Fruit fly (Drosophila melanogaster) whole organism, embryonic: Measurements from ENCODE around the gene CG10211.
A peak's percentile ranks its signal among the peaks of the same experiment; 100 is the strongest.

Experiments
- Abd-B ChIP-seq: fragments of 200-800 bp; sonication (Bioruptor generic); optimal IDR thresholded peaks from 2 replicates; lab custom pipeline; 2018; ENCODE audit warnings: missing biosample characterization, mild to moderate bottlenecking, missing genetic modification characterization, moderate library complexity
- Adf1 ChIP-seq: fragments of 200-800 bp; sonication (Bioruptor generic); IDR thresholded peaks from 2 replicates; pipeline ENCODE4 v1.3.6; 2022; ENCODE audit warnings: missing biosample characterization, missing genetic modification characterization
- Aef1 ChIP-seq: fragments of 200-800 bp; sonication (Bioruptor generic); IDR thresholded peaks from 3 replicates; pipeline ENCODE4 v1.3.6; 2022; ENCODE audit warnings: missing biosample characterization, missing genetic modification characterization
- BEAF-32 ChIP-seq: fragments of 200-800 bp; sonication (Bioruptor generic); optimal IDR thresholded peaks from 3 replicates; lab custom pipeline; 2017; ENCODE audit warnings: missing biosample characterization, missing genetic modification characterization, mild to moderate bottlenecking, moderate library complexity, missing genetic modification reagents
- Bgb ChIP-seq: fragments of 200-800 bp; sonication (Bioruptor generic); IDR thresholded peaks from 2 replicates; pipeline ENCODE4 v1.3.6; 2022; ENCODE audit warnings: missing biosample characterization, missing genetic modification characterization; ENCODE audit not compliant: partially characterized antibody
- CG10321 ChIP-seq: fragments of 200-800 bp; sonication (Bioruptor generic); IDR thresholded peaks from 2 replicates; pipeline ENCODE4 v1.3.6; 2022; ENCODE audit warnings: missing biosample characterization, missing genetic modification characterization
- CG10543 ChIP-seq: fragments of 200-800 bp; sonication (Bioruptor generic); optimal IDR thresholded peaks from 3 replicates; lab custom pipeline; 2017; ENCODE audit warnings: missing biosample characterization, mild to moderate bottlenecking, missing genetic modification characterization, moderate library complexity
- CG12155 ChIP-seq: fragments of 200-800 bp; sonication (Bioruptor generic); optimal IDR thresholded peaks from 3 replicates; lab custom pipeline; 2016; ENCODE audit warnings: missing biosample characterization, missing genetic modification characterization
- CG12942 ChIP-seq: fragments of 200-800 bp; sonication (Bioruptor generic); optimal IDR thresholded peaks from 3 replicates; lab custom pipeline; 2016; ENCODE audit warnings: missing biosample characterization, missing genetic modification characterization
- CG13424 ChIP-seq: fragments of 200-800 bp; sonication (Bioruptor generic); optimal IDR thresholded peaks from 2 replicates; lab custom pipeline; 2019; ENCODE audit warnings: missing biosample characterization, mild to moderate bottlenecking, missing genetic modification characterization, moderate library complexity
- CG14710 ChIP-seq: fragments of 200-800 bp; sonication (Bioruptor generic); optimal IDR thresholded peaks from 3 replicates; lab custom pipeline; 2019; ENCODE audit warnings: missing biosample characterization, mild to moderate bottlenecking, missing genetic modification characterization, moderate library complexity
- CG17385 ChIP-seq: fragments of 200-800 bp; sonication (Bioruptor generic); optimal IDR thresholded peaks from 3 replicates; lab custom pipeline; 2018; ENCODE audit warnings: missing biosample characterization, mild to moderate bottlenecking, missing genetic modification characterization
- CG17612 ChIP-seq: fragments of 200-800 bp; sonication (Bioruptor generic); IDR thresholded peaks from 2 replicates; pipeline ENCODE4 v1.3.6; 2022; ENCODE audit warnings: missing biosample characterization, missing genetic modification characterization
- CG18262 ChIP-seq: fragments of 200-800 bp; optimal IDR thresholded peaks from 3 replicates; lab custom pipeline; 2019; ENCODE audit warnings: missing biosample characterization, mild to moderate bottlenecking, missing genetic modification characterization, moderate library complexity
- CG18599 ChIP-seq: fragments of 200-800 bp; sonication (Bioruptor generic); optimal IDR thresholded peaks from 3 replicates; lab custom pipeline; 2017; ENCODE audit warnings: missing biosample characterization, missing genetic modification characterization, mild to moderate bottlenecking, moderate library complexity, missing genetic modification reagents
- CG32772 ChIP-seq: fragments of 200-800 bp; sonication (Bioruptor generic); IDR thresholded peaks from 2 replicates; pipeline ENCODE4 v1.3.6; 2022; ENCODE audit warnings: missing biosample characterization, missing genetic modification characterization
- CG3995 ChIP-seq: fragments of 200-800 bp; sonication (Bioruptor generic); optimal IDR thresholded peaks from 3 replicates; lab custom pipeline; 2016; ENCODE audit warnings: missing biosample characterization, missing genetic modification characterization
- CG7271 ChIP-seq: fragments of 200-800 bp; sonication (Bioruptor generic); optimal IDR thresholded peaks from 2 replicates; lab custom pipeline; 2018; ENCODE audit warnings: missing biosample characterization, mild to moderate bottlenecking, missing genetic modification characterization, moderate library complexity
- CG7357 ChIP-seq: fragments of 200-800 bp; sonication (Bioruptor generic); IDR thresholded peaks from 3 replicates; pipeline ENCODE4 v1.3.6; 2022; ENCODE audit warnings: missing biosample characterization, missing genetic modification characterization
- CG7987 ChIP-seq: fragments of 200-800 bp; sonication (Bioruptor generic); optimal IDR thresholded peaks from 2 replicates; lab custom pipeline; 2018; ENCODE audit warnings: missing biosample characterization, mild to moderate bottlenecking, missing genetic modification characterization, moderate library complexity
- CG8359 ChIP-seq: fragments of 200-800 bp; sonication (Bioruptor generic); optimal IDR thresholded peaks from 2 replicates; lab custom pipeline; 2017; ENCODE audit warnings: missing biosample characterization, mild to moderate bottlenecking, missing genetic modification characterization, borderline replicate concordance
- D19B ChIP-seq: fragments of 200-800 bp; sonication (Bioruptor generic); optimal IDR thresholded peaks from 2 replicates; lab custom pipeline; 2017; ENCODE audit warnings: missing biosample characterization, mild to moderate bottlenecking, missing genetic modification characterization
- Dad ChIP-seq: fragments of 200-800 bp; sonication (Bioruptor generic); optimal IDR thresholded peaks from 3 replicates; lab custom pipeline; 2016; ENCODE audit warnings: missing biosample characterization, missing genetic modification characterization
- E2f2 ChIP-seq: fragments of 200-800 bp; sonication (Bioruptor generic); IDR thresholded peaks from 2 replicates; pipeline ENCODE4 v1.3.6; 2022; ENCODE audit warnings: missing biosample characterization, missing genetic modification characterization
- Ets97D ChIP-seq: fragments of 200-800 bp; sonication (Bioruptor generic); optimal IDR thresholded peaks from 3 replicates; lab custom pipeline; 2016; ENCODE audit warnings: missing biosample characterization, missing genetic modification characterization
- MESR4 ChIP-seq: fragments of 200-800 bp; sonication (Bioruptor generic); optimal IDR thresholded peaks from 2 replicates; lab custom pipeline; 2018; ENCODE audit warnings: missing biosample characterization, mild to moderate bottlenecking, missing genetic modification characterization, moderate library complexity
- Med ChIP-seq: fragments of 200-800 bp; sonication (Bioruptor generic); peaks from one replicate; lab custom pipeline; 2016; ENCODE audit warnings: missing biosample characterization, missing genetic modification characterization, mild to moderate bottlenecking, inconsistent platforms, moderate library complexity
- Meics ChIP-seq: fragments of 200-800 bp; sonication (Bioruptor generic); optimal IDR thresholded peaks from 2 replicates; lab custom pipeline; 2017; ENCODE audit warnings: missing biosample characterization, mild to moderate bottlenecking, missing genetic modification characterization
- Oaz ChIP-seq: fragments of 200-800 bp; sonication (Bioruptor generic); IDR thresholded peaks from 2 replicates; pipeline ENCODE4 v1.3.6; 2022; ENCODE audit warnings: missing biosample characterization, missing genetic modification characterization
- Rfx ChIP-seq: fragments of 200-800 bp; sonication (Bioruptor generic); IDR thresholded peaks from 2 replicates; pipeline ENCODE4 v1.3.6; 2022; ENCODE audit warnings: missing biosample characterization, missing genetic modification characterization
- Sox102F ChIP-seq: fragments of 200-800 bp; sonication (Bioruptor generic); optimal IDR thresholded peaks from 2 replicates; lab custom pipeline; 2018; ENCODE audit warnings: missing biosample characterization, mild to moderate bottlenecking, missing genetic modification characterization, moderate library complexity
- Ssrp ChIP-seq: fragments of 200-800 bp; sonication (Bioruptor generic); optimal IDR thresholded peaks from 2 replicates; lab custom pipeline; 2018; ENCODE audit warnings: missing biosample characterization, mild to moderate bottlenecking, missing genetic modification characterization, moderate library complexity
- Stat92E ChIP-seq, 3 experiments: fragments of >200 bp in 2 of 3; fragments of 200-800 bp in 1 of 3; sonication (Bioruptor generic) in 1 of 3; optimal IDR thresholded peaks; 2 replicates each; lab custom pipeline; 2017 to 2019; ENCODE audit warnings: missing biosample characterization in 3 of 3, missing genetic modification characterization in 3 of 3, mild to moderate bottlenecking in 1 of 3, moderate library complexity in 1 of 3
- Tbp ChIP-seq: fragments of >200 bp; optimal IDR thresholded peaks from 2 replicates; lab custom pipeline; 2018; ENCODE audit warnings: missing biosample characterization, missing genetic modification characterization
- ac ChIP-seq: fragments of 200-800 bp; sonication (Bioruptor generic); optimal IDR thresholded peaks from 3 replicates; lab custom pipeline; 2017; ENCODE audit warnings: missing biosample characterization, mild to moderate bottlenecking, missing genetic modification characterization
- chif ChIP-seq, 2 experiments: fragments of 200-800 bp; sonication (Bioruptor generic); optimal IDR thresholded peaks; 3 replicates each; lab custom pipeline; 2016; ENCODE audit warnings: missing biosample characterization in 2 of 2, missing genetic modification characterization in 2 of 2
- ci ChIP-seq: fragments of 200-800 bp; sonication (Bioruptor generic); IDR thresholded peaks from 3 replicates; pipeline ENCODE4 v1.3.6; 2022; ENCODE audit warnings: missing biosample characterization, missing genetic modification characterization
- dimm ChIP-seq: fragments of 200-800 bp; sonication (Bioruptor generic); IDR thresholded peaks from 2 replicates; pipeline ENCODE4 v1.3.6; 2022; ENCODE audit warnings: missing biosample characterization, missing genetic modification characterization
- dm ChIP-seq: fragments of 200-800 bp; sonication (Bioruptor generic); optimal IDR thresholded peaks from 3 replicates; lab custom pipeline; 2016; ENCODE audit warnings: missing biosample characterization, missing genetic modification characterization
- fd102C ChIP-seq: fragments of 200-800 bp; sonication (Bioruptor generic); optimal IDR thresholded peaks from 2 replicates; lab custom pipeline; 2018; ENCODE audit warnings: missing biosample characterization, mild to moderate bottlenecking, missing genetic modification characterization, moderate library complexity
- gcm2 ChIP-seq: fragments of 200-800 bp; sonication (Bioruptor generic); optimal IDR thresholded peaks from 2 replicates; lab custom pipeline; 2016; ENCODE audit warnings: missing biosample characterization, missing genetic modification characterization
- hkb ChIP-seq, 2 experiments: fragments of 200-800 bp in 1 of 2; fragments of >200 bp in 1 of 2; sonication (Bioruptor generic) in 1 of 2; IDR thresholded peaks in 1 of 2; optimal IDR thresholded peaks in 1 of 2; 2 replicates each; pipeline versions ENCODE4 v1.3.6 to Lab custom; 2017 to 2022; ENCODE audit warnings: missing biosample characterization in 1 of 2, missing genetic modification characterization in 1 of 2
- knrl ChIP-seq: fragments of 200-800 bp; sonication (Bioruptor generic); IDR thresholded peaks from 3 replicates; pipeline ENCODE4 v1.3.6; 2022; ENCODE audit warnings: missing biosample characterization, missing genetic modification characterization; ENCODE audit not compliant: partially characterized antibody
- psq ChIP-seq: fragments of 200-800 bp; sonication (Bioruptor generic); optimal IDR thresholded peaks from 2 replicates; lab custom pipeline; 2017; ENCODE audit warnings: missing biosample characterization, missing genetic modification characterization
- sd ChIP-seq: fragments of 200-800 bp; sonication (Bioruptor generic); optimal IDR thresholded peaks from 3 replicates; lab custom pipeline; 2018; ENCODE audit warnings: missing biosample characterization, mild to moderate bottlenecking, missing genetic modification characterization, moderate library complexity
- sens-2 ChIP-seq: fragments of 200-800 bp; sonication (Bioruptor generic); IDR thresholded peaks from 2 replicates; pipeline ENCODE4 v1.3.6; 2022; ENCODE audit warnings: missing biosample characterization, missing genetic modification characterization
- tio ChIP-seq: fragments of 200-800 bp; sonication (Bioruptor generic); optimal IDR thresholded peaks from 2 replicates; lab custom pipeline; 2017; ENCODE audit warnings: missing biosample characterization, missing genetic modification characterization, inconsistent platforms
- toy ChIP-seq: fragments of 200-800 bp; sonication (Bioruptor generic); IDR thresholded peaks from 2 replicates; pipeline ENCODE4 v1.3.6; 2022; ENCODE audit warnings: missing biosample characterization, missing genetic modification characterization
- zen ChIP-seq: fragments of 200-800 bp; sonication (Bioruptor generic); optimal IDR thresholded peaks from 3 replicates; lab custom pipeline; 2018; ENCODE audit warnings: missing biosample characterization, mild to moderate bottlenecking, missing genetic modification characterization, moderate library complexity

Gene CG10211

DNA sequence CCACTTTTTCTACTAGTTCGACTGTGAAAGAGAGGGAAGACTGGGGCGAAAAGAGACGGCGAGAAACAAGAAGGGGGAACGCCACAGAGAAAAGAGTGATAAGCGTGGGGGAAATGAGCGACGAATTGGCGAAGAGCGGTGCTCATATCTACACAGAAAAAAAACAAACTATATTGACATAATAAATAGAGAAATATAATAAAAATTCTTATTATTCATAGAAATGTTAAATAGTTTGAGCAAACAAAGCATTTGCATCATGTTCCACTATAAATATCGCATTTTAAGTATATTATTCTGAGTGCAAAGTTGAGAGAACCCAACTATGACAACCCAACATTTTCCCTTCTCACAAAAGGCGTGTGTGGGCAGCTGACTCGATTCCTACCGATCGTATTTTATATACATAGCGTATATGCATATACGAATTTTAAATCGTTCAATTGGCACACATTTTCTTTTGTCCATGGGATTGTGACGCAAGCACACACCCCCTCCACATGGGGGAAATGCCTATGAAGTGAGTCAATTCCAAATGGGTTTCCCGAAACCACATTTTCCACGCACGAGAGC is 40.8 kb downstream of the CG10211 start (continued):
- TF ChIP-seq CG8359 (GFP tag; lab: Kevin White, UChicago) (no peak), CG17385 (peak; percentile 65), Ssrp (tag; lab: Kevin White, UChicago) (peak; percentile 57), dimm (GFP tag; lab: Robert Waterston, UW) (no peak; the same call in 1 of the 2 replicates), Rfx (peak; percentile 86), Aef1 (GFP tag; lab: Robert Waterston, UW) (peak; percentile 85), hkb (optimal IDR thresholded peaks at IDR 0.05; lab: Kevin White, UChicago) (no peak), hkb (GFP tag; IDR thresholded peaks at IDR 0.05; lab: Robert Waterston, UW) (peak; percentile 92), zen (tag; lab: Kevin White, UChicago) (no peak), sd (tag; lab: Kevin White, UChicago) (peak; percentile 96), E2f2 (GFP tag; lab: Robert Waterston, UW) (peak; percentile 69), fd102C (GFP tag; lab: Kevin White, UChicago) (no peak), toy (GFP tag; lab: Robert Waterston, UW) (no peak), CG10321 (GFP tag; lab: Robert Waterston, UW) (peak; percentile 61; the same call in 1 of the 2 replicates), gcm2 (GFP tag; lab: Kevin White, UChicago) (no peak), Med (GFP tag; lab: Kevin White, UChicago) (peak; percentile 82), CG18599 (GFP tag; lab: Kevin White, UChicago) (peak; percentile 85), MESR4 (no peak), tio (GFP tag; lab: Kevin White, UChicago) (peak; percentile 57), Dad (GFP tag; lab: Kevin White, UChicago) (no peak), CG18262 (tag; lab: Kevin White, UChicago) (peak; percentile 76), chif (GFP tag; optimal IDR thresholded peaks at IDR 0.05; lab: Kevin White, UChicago) (no peak), Abd-B (GFP tag; lab: Kevin White, UChicago) (peak; percentile 38), D19B (GFP tag; lab: Kevin White, UChicago) (peak; percentile 58), Meics (peak; percentile 81), CG10543 (GFP tag; lab: Kevin White, UChicago) (peak; percentile 38), Ets97D (GFP tag; lab: Kevin White, UChicago) (no peak), Adf1 (GFP tag; lab: Robert Waterston, UW) (peak; percentile 49), CG13424 (tag; lab: Kevin White, UChicago) (peak; percentile 77), sens-2 (GFP tag; lab: Robert Waterston, UW) (peak; percentile 59; the same call in 1 of the 2 replicates), CG7271 (tag; lab: Kevin White, UChicago) (no peak), psq (no peak), CG14710 (peak; percentile 38), Oaz (peak; percentile 76), CG7357 (GFP tag; lab: Robert Waterston, UW) (peak; percentile 71; the same call in 2 of the 3 replicates), ac (GFP tag; lab: Kevin White, UChicago) (no peak), CG7987 (GFP tag; lab: Kevin White, UChicago) (no peak), Bgb (GFP tag; lab: Robert Waterston, UW) (no peak), CG17612 (GFP tag; lab: Robert Waterston, UW) (peak; percentile 46; the same call in 1 of the 2 replicates), ci (GFP tag; lab: Robert Waterston, UW) (peak; percentile 66; the same call in 1 of the 3 replicates), BEAF-32 (GFP tag; lab: Kevin White, UChicago) (no peak), dm (GFP tag; lab: Kevin White, UChicago) (no peak), CG12942 (GFP tag; lab: Kevin White, UChicago) (peak; percentile 35), CG32772 (GFP tag; lab: Robert Waterston, UW) (peak; percentile 78), CG12155 (GFP tag; lab: Kevin White, UChicago) (peak; percentile 63), Sox102F (peak; percentile 87), Tbp (GFP tag; lab: Kevin White, UChicago) (no peak), CG3995 (GFP tag; lab: Kevin White, UChicago) (no peak), Stat92E (GFP tag; optimal IDR thresholded peaks at IDR 0.05; lab: Kevin White, UChicago) (no peak), knrl (no peak)
